Worm (Caenorhabditis elegans) whole organism, L4 larva: ENCODE data around the gene rod-1.
A peak's percentile ranks its signal among the peaks of the same experiment; 100 is the strongest.

ENCODE experiments used
- D1046.2 ChIP-seq: fragments of 200-800 bp; sonication (Bioruptor generic); IDR thresholded peaks from 2 replicates; pipeline ENCODE4 v1.3.6; 2022; ENCODE audit warnings: missing genetic modification characterization, missing compliant biosample characterization
- F10B5.3 ChIP-seq: sonication (generic microtip); optimal IDR thresholded peaks from 2 replicates; lab custom pipeline; 2016; ENCODE audit warnings: mild to moderate bottlenecking, missing genetic modification characterization, missing compliant biosample characterization
- F26F4.8 ChIP-seq: fragments of 200-800 bp; sonication (Bioruptor generic); conservative IDR thresholded peaks from 2 replicates; pipeline ENCODE4 v1.3.6; 2022; ENCODE audit warnings: missing genetic modification characterization, missing compliant biosample characterization
- F37D6.2 ChIP-seq: sonication (generic microtip); optimal IDR thresholded peaks from 2 replicates; lab custom pipeline; 2016; ENCODE audit warnings: mild to moderate bottlenecking, missing genetic modification characterization, missing compliant biosample characterization
- F49E8.2 ChIP-seq: sonication (generic microtip); optimal IDR thresholded peaks from 2 replicates; lab custom pipeline; 2016; ENCODE audit warnings: missing compliant biosample characterization, mild to moderate bottlenecking, missing genetic modification characterization, borderline replicate concordance
- T26A8.4 ChIP-seq: fragments of 200-800 bp; sonication (Bioruptor generic); IDR thresholded peaks from 2 replicates; pipeline ENCODE4 v1.3.6; 2022; ENCODE audit warnings: missing genetic modification characterization, missing compliant biosample characterization
- Y105C5A.15 ChIP-seq: fragments of 200-800 bp; sonication (Bioruptor generic); IDR thresholded peaks from 2 replicates; pipeline ENCODE4 v1.3.6; 2022; ENCODE audit warnings: missing genetic modification characterization, missing compliant biosample characterization
- aly-2 ChIP-seq: sonication (generic microtip); optimal IDR thresholded peaks from 2 replicates; lab custom pipeline; 2018; ENCODE audit warnings: missing biosample characterization, missing genetic modification characterization
- ceh-44 ChIP-seq: fragments of 200-800 bp; sonication (Bioruptor generic); IDR thresholded peaks from 2 replicates; pipeline ENCODE4 v1.3.6; 2022; ENCODE audit warnings: missing genetic modification reagents, missing genetic modification characterization, missing compliant biosample characterization
- ceh-62 ChIP-seq: sonication (generic microtip); optimal IDR thresholded peaks from 2 replicates; lab custom pipeline; 2017; ENCODE audit warnings: missing biosample characterization, missing genetic modification characterization
- dmd-8 ChIP-seq: fragments of 200-800 bp; sonication (Bioruptor generic); IDR thresholded peaks from 2 replicates; pipeline ENCODE4 v1.3.6; 2022; ENCODE audit warnings: missing genetic modification characterization, missing compliant biosample characterization
- dmd-9 ChIP-seq: fragments of 200-800 bp; sonication (Bioruptor generic); IDR thresholded peaks from 2 replicates; pipeline ENCODE4 v1.3.6; 2022; ENCODE audit warnings: missing genetic modification reagents, missing genetic modification characterization, missing compliant biosample characterization
- dpl-1 ChIP-seq: fragments of 150-350 bp; optimal IDR thresholded peaks from 2 replicates; lab custom pipeline; 2014; ENCODE audit warnings: missing biosample characterization, missing genetic modification reagents, missing genetic modification characterization
- duxl-1 ChIP-seq: sonication (generic microtip); optimal IDR thresholded peaks from 2 replicates; lab custom pipeline; 2016; ENCODE audit warnings: mild to moderate bottlenecking, missing genetic modification characterization, moderate library complexity, missing compliant biosample characterization; ENCODE audit not compliant: poor library complexity
- fkh-10 ChIP-seq: fragments of 150-350 bp; optimal IDR thresholded peaks from 2 replicates; lab custom pipeline; 2014; ENCODE audit warnings: missing biosample characterization, missing genetic modification reagents, missing genetic modification characterization
- jun-1 ChIP-seq: fragments of 150-350 bp; optimal IDR thresholded peaks from 2 replicates; lab custom pipeline; 2014; ENCODE audit warnings: missing biosample characterization, missing genetic modification reagents, missing genetic modification characterization
- lin-13 ChIP-seq: fragments of 150-350 bp; optimal IDR thresholded peaks from 2 replicates; lab custom pipeline; 2014; ENCODE audit warnings: missing biosample characterization, missing genetic modification reagents, missing genetic modification characterization
- lin-15B ChIP-seq: fragments of 150-350 bp; sonication (generic microtip); optimal IDR thresholded peaks from 3 replicates; lab custom pipeline; 2014; ENCODE audit warnings: missing biosample characterization, missing genetic modification characterization
- lin-29 ChIP-seq: fragments of 200-800 bp; sonication (Bioruptor generic); IDR thresholded peaks from 2 replicates; pipeline ENCODE4 v1.3.6; 2022; ENCODE audit warnings: missing genetic modification reagents, missing genetic modification characterization, missing compliant biosample characterization
- lin-38 ChIP-seq: fragments of 200-800 bp; sonication (Bioruptor generic); IDR thresholded peaks from 2 replicates; pipeline ENCODE4 v1.3.6; 2022; ENCODE audit warnings: missing genetic modification reagents, missing genetic modification characterization, missing compliant biosample characterization
- lin-39 ChIP-seq: fragments of 150-350 bp; optimal IDR thresholded peaks from 2 replicates; lab custom pipeline; 2014; ENCODE audit warnings: missing biosample characterization, missing genetic modification reagents, missing genetic modification characterization
- lir-3 ChIP-seq: sonication (generic microtip); optimal IDR thresholded peaks from 2 replicates; lab custom pipeline; 2016; ENCODE audit warnings: mild to moderate bottlenecking, missing genetic modification characterization, missing compliant biosample characterization
- madf-5 ChIP-seq, 2 experiments: fragments of 200-800 bp; sonication (Bioruptor generic); IDR thresholded peaks; 2 replicates each; pipeline ENCODE4 v1.3.6; 2022; ENCODE audit warnings: missing compliant biosample characterization in 2 of 2, missing genetic modification characterization in 2 of 2
- mdt-29 ChIP-seq: fragments of 200-800 bp; sonication (Bioruptor generic); IDR thresholded peaks from 2 replicates; pipeline ENCODE4 v1.3.6; 2022; ENCODE audit warnings: missing genetic modification reagents, missing genetic modification characterization, missing compliant biosample characterization
- mep-1 ChIP-seq: fragments of 150-350 bp; sonication (generic microtip); optimal IDR thresholded peaks from 3 replicates; lab custom pipeline; 2014; ENCODE audit warnings: missing biosample characterization, missing genetic modification characterization
- mes-2 ChIP-seq: sonication (generic microtip); optimal IDR thresholded peaks from 2 replicates; lab custom pipeline; 2016; ENCODE audit warnings: missing genotype, mild to moderate bottlenecking, missing genetic modification characterization, missing compliant biosample characterization; ENCODE audit not compliant: poor library complexity, severe bottlenecking
- mxl-2 ChIP-seq: fragments of 200-800 bp; sonication (Bioruptor generic); conservative IDR thresholded peaks from 2 replicates; pipeline ENCODE4 v1.3.6; 2022; ENCODE audit warnings: missing genetic modification reagents, missing genetic modification characterization, missing compliant biosample characterization
- nhr-41 ChIP-seq: fragments of 200-800 bp; sonication (Bioruptor generic); IDR thresholded peaks from 2 replicates; pipeline ENCODE4 v1.3.6; 2022; ENCODE audit warnings: missing genetic modification reagents, missing genetic modification characterization, missing compliant biosample characterization
- nhr-48 ChIP-seq: sonication (generic microtip); optimal IDR thresholded peaks from 2 replicates; lab custom pipeline; 2016; ENCODE audit warnings: mild to moderate bottlenecking, missing genetic modification characterization, missing compliant biosample characterization
- nhr-6 ChIP-seq: fragments of 150-350 bp; optimal IDR thresholded peaks from 2 replicates; lab custom pipeline; 2014; ENCODE audit warnings: missing biosample characterization, missing genetic modification characterization
- nhr-76 ChIP-seq: fragments of 150-350 bp; optimal IDR thresholded peaks from 2 replicates; lab custom pipeline; 2014; ENCODE audit warnings: missing biosample characterization, missing genetic modification characterization
- php-3 ChIP-seq: fragments of 200-800 bp; sonication (Bioruptor generic); IDR thresholded peaks from 2 replicates; pipeline ENCODE4 v1.3.6; 2022; ENCODE audit warnings: missing genetic modification reagents, missing genetic modification characterization, missing compliant biosample characterization
- pqm-1 ChIP-seq: sonication (generic microtip); optimal IDR thresholded peaks from 2 replicates; lab custom pipeline; 2017; ENCODE audit warnings: missing biosample characterization, missing genetic modification characterization
- saeg-2 ChIP-seq: fragments of 200-800 bp; sonication (Bioruptor generic); IDR thresholded peaks from 2 replicates; pipeline ENCODE4 v1.3.6; 2022; ENCODE audit warnings: missing genetic modification reagents, missing genetic modification characterization, missing compliant biosample characterization
- sdz-12 ChIP-seq: fragments of 200-800 bp; sonication (Bioruptor generic); optimal IDR thresholded peaks from 2 replicates; lab custom pipeline; 2018; ENCODE audit warnings: mild to moderate bottlenecking, missing genetic modification characterization, missing compliant biosample characterization
- skn-1 ChIP-seq: fragments of 150-350 bp; optimal IDR thresholded peaks from 2 replicates; lab custom pipeline; 2014; ENCODE audit warnings: missing biosample characterization, missing genetic modification characterization
- snpc-1.2 ChIP-seq: fragments of 200-800 bp; sonication (Bioruptor generic); IDR thresholded peaks from 2 replicates; pipeline ENCODE4 v1.3.6; 2022; ENCODE audit warnings: missing genetic modification reagents, missing genetic modification characterization, missing compliant biosample characterization
- spr-3 ChIP-seq: fragments of 200-800 bp; sonication (Bioruptor generic); optimal IDR thresholded peaks from 2 replicates; lab custom pipeline; 2018; ENCODE audit warnings: mild to moderate bottlenecking, missing genetic modification characterization, missing compliant biosample characterization
- tag-97 ChIP-seq: fragments of 200-800 bp; sonication (Bioruptor generic); IDR thresholded peaks from 2 replicates; pipeline ENCODE4 v1.3.6; 2022; ENCODE audit warnings: missing genetic modification characterization, missing compliant biosample characterization
- tra-1 ChIP-seq: fragments of 200-800 bp; sonication (Bioruptor generic); IDR thresholded peaks from 2 replicates; pipeline ENCODE4 v1.3.6; 2022; ENCODE audit warnings: missing genetic modification reagents, missing genetic modification characterization, missing compliant biosample characterization
- unc-130 ChIP-seq: sonication (generic microtip); optimal IDR thresholded peaks from 2 replicates; lab custom pipeline; 2016; ENCODE audit warnings: missing genetic modification reagents, missing genetic modification characterization, missing compliant biosample characterization
- unc-39 ChIP-seq: sonication (generic microtip); optimal IDR thresholded peaks from 2 replicates; lab custom pipeline; 2017; ENCODE audit warnings: missing biosample characterization, missing genetic modification characterization
- unc-62 ChIP-seq, 3 experiments: fragments of 150-350 bp in 1 of 3; sonication (generic microtip); optimal IDR thresholded peaks in 2 of 3; peaks in 1 of 3; 1 replicate in 1 of 3; 2 replicates in 2 of 3; lab custom pipeline; 2014 to 2017; ENCODE audit warnings: missing biosample characterization in 3 of 3, missing genetic modification characterization in 3 of 3, missing genetic modification reagents in 3 of 3, missing genotype in 1 of 3
- vab-7 ChIP-seq: fragments of 200-800 bp; sonication (Bioruptor generic); IDR thresholded peaks from 2 replicates; pipeline ENCODE4 v1.3.6; 2022; ENCODE audit warnings: missing genetic modification reagents, missing genetic modification characterization, missing compliant biosample characterization
- zag-1 ChIP-seq: fragments of 150-350 bp; optimal IDR thresholded peaks from 2 replicates; lab custom pipeline; 2014; ENCODE audit warnings: missing biosample characterization, missing genetic modification characterization
- zfp-2 ChIP-seq: sonication (generic microtip); optimal IDR thresholded peaks from 2 replicates; lab custom pipeline; 2016; ENCODE audit warnings: mild to moderate bottlenecking, missing genetic modification characterization, missing compliant biosample characterization
- zip-11 ChIP-seq: fragments of 200-800 bp; sonication (Bioruptor generic); IDR thresholded peaks from 2 replicates; pipeline ENCODE4 v1.3.6; 2022; ENCODE audit warnings: missing genetic modification characterization, missing compliant biosample characterization
- ztf-7 ChIP-seq: fragments of 150-350 bp; optimal IDR thresholded peaks from 2 replicates; lab custom pipeline; 2014; ENCODE audit warnings: missing biosample characterization, missing genetic modification characterization

Gene rod-1

DNA sequence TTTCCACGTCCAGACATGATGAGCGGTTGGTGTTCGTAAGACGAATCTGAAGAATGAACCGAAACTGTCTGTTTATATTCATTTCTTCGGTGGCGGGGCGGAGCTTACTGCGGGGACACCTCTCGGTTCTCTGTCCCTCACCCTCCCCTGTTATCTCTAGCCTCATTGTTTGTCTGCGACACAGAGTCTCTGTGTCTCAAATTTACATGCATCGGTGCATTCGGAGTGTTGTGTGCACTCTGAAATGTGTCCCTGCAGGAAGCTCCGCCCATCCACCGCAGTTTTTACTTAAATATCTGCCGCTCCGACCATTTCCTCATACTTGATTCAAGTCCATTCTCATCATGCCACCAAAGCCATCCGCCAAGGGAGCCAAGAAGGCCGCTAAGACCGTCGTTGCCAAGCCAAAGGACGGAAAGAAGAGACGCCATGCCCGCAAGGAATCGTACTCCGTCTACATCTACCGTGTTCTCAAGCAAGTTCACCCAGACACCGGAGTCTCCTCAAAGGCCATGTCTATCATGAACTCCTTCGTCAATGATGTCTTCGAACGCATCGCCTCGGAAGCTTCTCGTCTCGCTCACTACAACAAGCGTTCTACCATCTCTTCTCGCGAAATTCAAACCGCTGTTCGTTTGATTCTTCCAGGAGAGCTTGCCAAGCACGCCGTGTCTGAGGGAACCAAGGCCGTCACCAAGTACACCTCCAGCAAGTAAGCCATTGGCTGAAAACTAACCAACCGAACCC lies 8.1 kb downstream of the rod-1 start, which contains the start of the genes his-61 and his-62 (continued):
- TF ChIP-seq saeg-2 (GFP tag; lab: Robert Waterston, UW), result 0 out of 2 replicates have a peak, but pooled peaks have one; percentile 46
- TF ChIP-seq dmd-9, result no peak
- no peak for TF ChIP-seq aly-2
- no peak for TF ChIP-seq zfp-2
- TF ChIP-seq madf-5 (GFP tag; IDR thresholded peaks at IDR 0.05; lab: Robert Waterston, UW), result no peak
- TF ChIP-seq nhr-48 (tag; lab: Kevin White, UChicago), result peak; percentile 97
- no peak for TF ChIP-seq mdt-29 (GFP tag; lab: Robert Waterston, UW)
- no peak for TF ChIP-seq fkh-10 (GFP tag; lab: Kevin White, UChicago)
- TF ChIP-seq nhr-6 (tag; lab: Kevin White, UChicago), result peak; percentile 74
- no peak for TF ChIP-seq ceh-44 (GFP tag; lab: Robert Waterston, UW)
- no peak for TF ChIP-seq skn-1 (tag; lab: Kevin White, UChicago)
- no peak for TF ChIP-seq mxl-2 (GFP tag; lab: Robert Waterston, UW)
- TF ChIP-seq T26A8.4 (GFP tag; lab: Robert Waterston, UW), result peak; percentile 70
- TF ChIP-seq lin-29 (GFP tag; lab: Robert Waterston, UW), result no peak
- peak; percentile 76 for TF ChIP-seq lin-38 (GFP tag; lab: Robert Waterston, UW)
- peak; percentile 42 for TF ChIP-seq dpl-1
- peak; percentile 90 for TF ChIP-seq mep-1
- TF ChIP-seq sdz-12, result no peak
- no peak for TF ChIP-seq unc-130 (GFP tag; lab: Kevin White, UChicago)
- no peak for TF ChIP-seq lin-15B
- TF ChIP-seq lin-13 (GFP tag; lab: Kevin White, UChicago), result peak; percentile 36
- TF ChIP-seq F10B5.3 (tag; lab: Kevin White, UChicago), result peak; percentile 72
- peak; percentile 68 for TF ChIP-seq snpc-1.2 (GFP tag; lab: Robert Waterston, UW)
- peak; percentile 68; the same call in 1 of the 2 replicates for TF ChIP-seq dmd-8 (GFP tag; lab: Robert Waterston, UW)
- peak; percentile 10 for TF ChIP-seq F49E8.2 (tag; lab: Kevin White, UChicago)
- TF ChIP-seq zip-11 (GFP tag; lab: Robert Waterston, UW), result no peak
- TF ChIP-seq lin-39 (tag; lab: Kevin White, UChicago), result no peak
- peak; percentile 40; the same call in 1 of the 2 replicates for TF ChIP-seq vab-7 (GFP tag; lab: Robert Waterston, UW)
- TF ChIP-seq nhr-41 (GFP tag; lab: Robert Waterston, UW), result 0 out of 2 replicates have a peak, but pooled peaks have one; percentile 20
- no peak for TF ChIP-seq lir-3
- no peak for TF ChIP-seq unc-39 (tag; lab: Kevin White, UChicago)
- TF ChIP-seq ceh-62 (tag; lab: Kevin White, UChicago), result no peak
- 0 out of 2 replicates have a peak, but pooled peaks have one; percentile 25 for TF ChIP-seq php-3
- no peak for TF ChIP-seq F37D6.2 (tag; lab: Kevin White, UChicago)
- no peak for TF ChIP-seq nhr-76 (tag; lab: Kevin White, UChicago)
- TF ChIP-seq tag-97, result no peak

- TF ChIP-seq duxl-1 (tag; lab: Kevin White, UChicago), result no peak
- no peak for TF ChIP-seq pqm-1 (tag; lab: Kevin White, UChicago)
- no peak for TF ChIP-seq spr-3 (GFP tag; lab: Kevin White, UChicago)
- no peak for TF ChIP-seq zag-1 (tag; lab: Kevin White, UChicago)
- TF ChIP-seq unc-62 (GFP tag; optimal IDR thresholded peaks at IDR 0.05 in 1 of 2; lab: Kevin White, UChicago), result no peak
- TF ChIP-seq unc-62 (tag; optimal IDR thresholded peaks at IDR 0.05; lab: Kevin White, UChicago), result no peak
- TF ChIP-seq nhr-41 (GFP tag; lab: Robert Waterston, UW), result no peak
- peak; percentile 63 for TF ChIP-seq F26F4.8
- peak; percentile 80 for TF ChIP-seq mes-2 (tag; lab: Kevin White, UChicago)
- TF ChIP-seq dmd-8 (GFP tag; lab: Robert Waterston, UW), result peak; percentile 84
- TF ChIP-seq tra-1 (GFP tag; lab: Robert Waterston, UW), result peak; percentile 42; the same call in 1 of the 2 replicates
- TF ChIP-seq Y105C5A.15 (GFP tag; lab: Robert Waterston, UW), result peak; percentile 50; the same call in 1 of the 2 replicates
- 0 out of 2 replicates have a peak, but pooled peaks have one; percentile 31 for TF ChIP-seq D1046.2 (GFP tag; lab: Robert Waterston, UW)
- no peak for TF ChIP-seq ztf-7
- no peak for TF ChIP-seq jun-1 (tag; lab: Kevin White, UChicago)
Observed at ce11 chrIV:7487554-7488456, 9.6 kb downstream of the rod-1 start, which contains the start of the genes his-60 and his-59. Gene his-60, minus strand, starts transcription at chrIV:7487992. Gene his-59, plus strand, starts transcription at chrIV:7488249.
